Worm (Caenorhabditis elegans) whole organism, mixed stage, embryonic: ENCODE data around the gene srz-47.

Experiments
- M03D4.4 ChIP-seq: sonication (generic microtip); optimal IDR thresholded peaks from 2 replicates; lab custom pipeline; 2017; ENCODE audit warnings: mild to moderate bottlenecking, missing genetic modification characterization, missing compliant biosample characterization
- bed-3 ChIP-seq: fragments of 200-800 bp; sonication (Bioruptor generic); optimal IDR thresholded peaks from 3 replicates; lab custom pipeline; 2018; ENCODE audit warnings: mild to moderate bottlenecking, missing genetic modification characterization, moderate library complexity, missing compliant biosample characterization
- blmp-1 ChIP-seq: fragments of 150-350 bp; optimal IDR thresholded peaks from 2 replicates; lab custom pipeline; 2014; ENCODE audit warnings: missing biosample characterization, missing genetic modification characterization
- ceh-39 ChIP-seq: fragments of 150-350 bp; optimal IDR thresholded peaks from 2 replicates; lab custom pipeline; 2014; ENCODE audit warnings: missing biosample characterization, missing genetic modification characterization
- ceh-43 ChIP-seq: fragments of 200-800 bp; sonication (Bioruptor generic); optimal IDR thresholded peaks from 2 replicates; lab custom pipeline; 2018; ENCODE audit warnings: mild to moderate bottlenecking, missing genetic modification characterization, moderate library complexity, missing compliant biosample characterization
- ces-1 ChIP-seq: fragments of 150-350 bp; optimal IDR thresholded peaks from 2 replicates; lab custom pipeline; 2014; ENCODE audit warnings: missing biosample characterization, missing genetic modification reagents, missing genetic modification characterization
- drap-1 ChIP-seq: fragments of 200-800 bp; sonication (Bioruptor generic); optimal IDR thresholded peaks from 3 replicates; lab custom pipeline; 2018; ENCODE audit warnings: mild to moderate bottlenecking, missing genetic modification characterization, missing compliant biosample characterization
- elt-1 ChIP-seq: sonication (generic microtip); optimal IDR thresholded peaks from 2 replicates; lab custom pipeline; 2017; ENCODE audit warnings: missing genetic modification characterization, mild to moderate bottlenecking, missing compliant biosample characterization, antibody characterized with exemption, moderate library complexity, borderline replicate concordance; ENCODE audit not compliant: insufficient read depth
- elt-3 ChIP-seq: fragments of 150-350 bp; optimal IDR thresholded peaks from 2 replicates; lab custom pipeline; 2014; ENCODE audit warnings: missing biosample characterization, missing genetic modification characterization
- flh-1 ChIP-seq: fragments of 200-800 bp; sonication (Bioruptor generic); optimal IDR thresholded peaks from 2 replicates; lab custom pipeline; 2018; ENCODE audit warnings: mild to moderate bottlenecking, missing genetic modification characterization, moderate library complexity, missing compliant biosample characterization
- ham-2 ChIP-seq: fragments of 200-800 bp; sonication (Bioruptor generic); optimal IDR thresholded peaks from 2 replicates; lab custom pipeline; 2018; ENCODE audit warnings: mild to moderate bottlenecking, missing genetic modification characterization, missing compliant biosample characterization
- hlh-1 ChIP-seq: fragments of 150-350 bp; optimal IDR thresholded peaks from 2 replicates; lab custom pipeline; 2014; ENCODE audit warnings: missing biosample characterization, missing genetic modification reagents, missing genetic modification characterization
- lin-13 ChIP-seq: fragments of 150-350 bp; optimal IDR thresholded peaks from 2 replicates; lab custom pipeline; 2014; ENCODE audit warnings: missing biosample characterization, missing genetic modification characterization
- lin-32 ChIP-seq: fragments of 200-800 bp; sonication (Bioruptor generic); optimal IDR thresholded peaks from 2 replicates; lab custom pipeline; 2018; ENCODE audit warnings: mild to moderate bottlenecking, missing genetic modification characterization, missing compliant biosample characterization
- lsy-2 ChIP-seq: fragments of 150-350 bp; optimal IDR thresholded peaks from 2 replicates; lab custom pipeline; 2014; ENCODE audit warnings: missing biosample characterization, missing genetic modification characterization
- mab-5 ChIP-seq: fragments of 150-350 bp; optimal IDR thresholded peaks from 2 replicates; lab custom pipeline; 2014; ENCODE audit warnings: missing biosample characterization, missing genetic modification characterization
- mep-1 ChIP-seq: fragments of 150-350 bp; optimal IDR thresholded peaks from 2 replicates; lab custom pipeline; 2017; ENCODE audit warnings: missing biosample characterization, missing genetic modification reagents, missing genetic modification characterization, inconsistent platforms
- mls-2 ChIP-seq: sonication (generic microtip); optimal IDR thresholded peaks from 2 replicates; lab custom pipeline; 2016; ENCODE audit warnings: mild to moderate bottlenecking, missing genetic modification characterization, moderate library complexity, missing compliant biosample characterization
- nhr-12 ChIP-seq: fragments of 150-350 bp; optimal IDR thresholded peaks from 2 replicates; lab custom pipeline; 2014; ENCODE audit warnings: missing biosample characterization, missing genetic modification characterization
- nhr-2 ChIP-seq: fragments of 150-350 bp; optimal IDR thresholded peaks from 2 replicates; lab custom pipeline; 2014; ENCODE audit warnings: missing biosample characterization, missing genetic modification characterization
- nhr-237 ChIP-seq: fragments of 150-350 bp; optimal IDR thresholded peaks from 2 replicates; lab custom pipeline; 2014; ENCODE audit warnings: missing biosample characterization, missing genetic modification characterization
- nhr-28 ChIP-seq: fragments of 150-350 bp; optimal IDR thresholded peaks from 2 replicates; lab custom pipeline; 2014; ENCODE audit warnings: missing biosample characterization, missing genetic modification characterization
- nhr-76 ChIP-seq: sonication (generic microtip); optimal IDR thresholded peaks from 2 replicates; lab custom pipeline; 2017; ENCODE audit warnings: missing biosample characterization, missing genetic modification characterization
- pha-4 ChIP-seq: fragments of 150-350 bp; optimal IDR thresholded peaks from 2 replicates; lab custom pipeline; 2018; ENCODE audit warnings: missing biosample characterization, missing genetic modification reagents, missing genetic modification characterization
- sem-2 ChIP-seq: fragments of 200-800 bp; sonication (Bioruptor generic); optimal IDR thresholded peaks from 2 replicates; lab custom pipeline; 2018; ENCODE audit warnings: mild to moderate bottlenecking, missing genetic modification characterization, missing compliant biosample characterization
- snpc-4 ChIP-seq: fragments of 150-350 bp; optimal IDR thresholded peaks from 2 replicates; lab custom pipeline; 2014; ENCODE audit warnings: missing biosample characterization, missing genetic modification characterization
- sptf-1 ChIP-seq: sonication (generic microtip); optimal IDR thresholded peaks from 2 replicates; lab custom pipeline; 2017; ENCODE audit warnings: mild to moderate bottlenecking, missing genetic modification characterization, moderate library complexity, missing compliant biosample characterization
- tbx-8 ChIP-seq: fragments of 200-800 bp; sonication (Bioruptor generic); optimal IDR thresholded peaks from 2 replicates; lab custom pipeline; 2018; ENCODE audit warnings: mild to moderate bottlenecking, missing genetic modification characterization, moderate library complexity, missing compliant biosample characterization
- unc-120 ChIP-seq: sonication (generic microtip); optimal IDR thresholded peaks from 2 replicates; lab custom pipeline; 2017; ENCODE audit warnings: missing genetic modification characterization, missing compliant biosample characterization; ENCODE audit not compliant: poor library complexity, severe bottlenecking
- unc-39 ChIP-seq: fragments of 150-350 bp; optimal IDR thresholded peaks from 2 replicates; lab custom pipeline; 2014; ENCODE audit warnings: missing biosample characterization, missing genetic modification characterization
- unc-62 ChIP-seq: fragments of 150-350 bp; optimal IDR thresholded peaks from 2 replicates; lab custom pipeline; 2014; ENCODE audit warnings: missing biosample characterization, missing genetic modification reagents, missing genetic modification characterization
- zip-8 ChIP-seq: fragments of 150-350 bp; optimal IDR thresholded peaks from 2 replicates; lab custom pipeline; 2014; ENCODE audit warnings: missing biosample characterization, missing genetic modification characterization

The srz-47 gene

ce11 chrV:17211989-17212731, 20.0 kb upstream of the srz-47 start, which contains the start of gene srh-236:
TSS of gene srh-236 (minus strand) at chrV:17212039.
- TF ChIP-seq hlh-1 (tag; lab: Kevin White, UChicago) (no peak), blmp-1 (tag; lab: Kevin White, UChicago) (no peak), nhr-237 (tag; lab: Kevin White, UChicago) (no peak), sptf-1 (tag; lab: Kevin White, UChicago) (no peak), M03D4.4 (tag; lab: Kevin White, UChicago) (no peak), ceh-39 (no peak), drap-1 (GFP tag; lab: Kevin White, UChicago) (no peak), flh-1 (GFP tag; lab: Kevin White, UChicago) (no peak), mab-5 (tag; lab: Kevin White, UChicago) (no peak), mls-2 (tag; lab: Kevin White, UChicago) (no peak), unc-39 (tag; lab: Kevin White, UChicago) (no peak), ces-1 (GFP tag; lab: Kevin White, UChicago) (no peak), elt-1 (tag; lab: Kevin White, UChicago) (no peak), ceh-43 (GFP tag; lab: Kevin White, UChicago) (no peak)

DNA sequence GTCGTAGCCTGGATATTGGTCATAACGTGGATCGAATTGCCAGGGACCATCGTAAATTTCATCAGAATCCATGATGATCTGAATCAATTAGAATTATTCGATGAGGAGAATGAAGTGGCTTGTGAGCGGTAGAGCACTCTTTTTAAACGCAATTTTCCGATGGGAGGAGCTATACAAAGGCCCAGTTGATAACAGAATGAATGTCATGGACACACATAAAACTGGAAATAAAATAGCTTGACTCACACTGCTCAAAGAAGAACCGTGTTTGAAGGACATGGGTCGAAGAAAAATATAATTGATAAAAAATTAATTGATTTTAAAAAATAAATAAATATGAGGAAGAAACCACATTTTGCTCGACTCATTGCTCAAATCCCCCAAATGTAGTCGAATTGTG, 15.9 kb upstream of the srz-47 start, which contains the start of gene Y68A4A.13:
Gene Y68A4A.13, minus strand, starts transcription at position 101 of the 400 bp plus-strand sequence.
- TF ChIP-seq elt-3 (tag; lab: Kevin White, UChicago) (no peak), lin-13 (no peak), nhr-28 (tag; lab: Kevin White, UChicago) (no peak), nhr-237 (tag; lab: Kevin White, UChicago) (no peak), pha-4 (tag; lab: Kevin White, UChicago) (no peak), bed-3 (no peak), mep-1 (no peak), lin-32 (GFP tag; lab: Kevin White, UChicago) (no peak), unc-39 (tag; lab: Kevin White, UChicago) (no peak), sem-2 (no peak), snpc-4 (tag; lab: Kevin White, UChicago) (no peak), hlh-1 (tag; lab: Kevin White, UChicago) (no peak), elt-1 (tag; lab: Kevin White, UChicago) (no peak), lsy-2 (tag; lab: Kevin White, UChicago) (no peak), tbx-8 (GFP tag; lab: Kevin White, UChicago) (no peak), zip-8 (tag; lab: Kevin White, UChicago) (no peak), flh-1 (GFP tag; lab: Kevin White, UChicago) (no peak), nhr-12 (tag; lab: Kevin White, UChicago) (no peak), mab-5 (tag; lab: Kevin White, UChicago) (no peak)

ce11 chrV:17206469-17206868, 14.3 kb upstream of the srz-47 start:
- TF ChIP-seq nhr-76 (tag; lab: Kevin White, UChicago) (no peak), sem-2 (no peak), ham-2 (no peak), bed-3 (no peak), ceh-43 (GFP tag; lab: Kevin White, UChicago) (no peak), unc-62 (GFP tag; lab: Kevin White, UChicago) (no peak)

ce11 chrV:17201847-17202246, 9.7 kb upstream of the srz-47 start, which contains the start of gene Y68A4A.10:
TSS of gene Y68A4A.10 (plus strand) at chrV:17202147.
- TF ChIP-seq ham-2 (no peak), mls-2 (tag; lab: Kevin White, UChicago) (no peak), unc-120 (no peak), bed-3 (no peak), nhr-28 (tag; lab: Kevin White, UChicago) (no peak), lin-32 (GFP tag; lab: Kevin White, UChicago) (no peak)

DNA sequence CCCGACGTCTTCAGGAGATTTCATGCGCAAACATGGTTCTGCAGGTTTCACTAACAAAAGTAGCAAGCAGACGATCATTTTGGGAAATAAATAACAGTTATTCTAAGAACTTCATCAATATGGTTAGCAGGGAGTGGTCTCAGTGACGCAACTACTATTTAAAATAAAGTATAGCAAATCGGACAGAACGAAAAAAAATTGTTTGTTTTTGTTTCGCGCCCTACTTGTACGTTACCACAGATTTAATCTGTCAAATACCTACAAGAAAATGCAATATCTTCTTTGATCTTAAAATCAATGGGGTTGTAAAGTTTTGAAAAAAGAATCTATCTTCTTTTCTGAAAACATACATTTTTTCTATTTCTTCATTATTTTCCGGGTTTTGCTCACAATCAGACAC, 6.8 kb upstream of the srz-47 start, which contains the start of gene srz-96:
Gene srz-96, plus strand, starts transcription at position 301 of the 400 bp plus-strand sequence.
- TF ChIP-seq pha-4 (tag; lab: Kevin White, UChicago) = no peak
- no peak for TF ChIP-seq unc-120
- no peak for TF ChIP-seq sem-2
- no peak for TF ChIP-seq bed-3
- no peak for TF ChIP-seq M03D4.4 (tag; lab: Kevin White, UChicago)
- no peak for TF ChIP-seq mab-5 (tag; lab: Kevin White, UChicago)
- no peak for TF ChIP-seq nhr-2 (tag; lab: Kevin White, UChicago)
- no peak for TF ChIP-seq nhr-237 (tag; lab: Kevin White, UChicago)
- TF ChIP-seq unc-39 (tag; lab: Kevin White, UChicago) = no peak
- TF ChIP-seq tbx-8 (GFP tag; lab: Kevin White, UChicago) = no peak
- TF ChIP-seq flh-1 (GFP tag; lab: Kevin White, UChicago) = no peak
- TF ChIP-seq elt-3 (tag; lab: Kevin White, UChicago) = no peak
- TF ChIP-seq, all 35 proteins: peak for 0
